Worm (Caenorhabditis elegans) whole organism, young adult: Measurements from ENCODE around the gene K09C4.10.

ENCODE experiments used
- B0336.3 ChIP-seq: fragments of 200-800 bp; sonication (Bioruptor generic); IDR thresholded peaks from 2 replicates; pipeline ENCODE4 v1.3.6; 2022; ENCODE audit warnings: missing genetic modification characterization, missing compliant biosample characterization
- T07F8.4 ChIP-seq: sonication (generic microtip); optimal IDR thresholded peaks from 2 replicates; lab custom pipeline; 2016; ENCODE audit warnings: mild to moderate bottlenecking, missing genetic modification characterization, moderate library complexity, missing compliant biosample characterization
- Y95B8A.8 ChIP-seq: fragments of 200-800 bp; sonication (Bioruptor generic); IDR thresholded peaks from 2 replicates; pipeline ENCODE4 v1.3.6; 2022; ENCODE audit warnings: missing genetic modification reagents, missing genetic modification characterization, missing compliant biosample characterization
- akir-1 ChIP-seq: fragments of 200-800 bp; sonication (Bioruptor generic); optimal IDR thresholded peaks from 2 replicates; lab custom pipeline; 2018; ENCODE audit warnings: mild to moderate bottlenecking, missing genetic modification characterization, moderate library complexity, missing compliant biosample characterization
- atf-7 ChIP-seq: sonication (generic microtip); optimal IDR thresholded peaks from 2 replicates; lab custom pipeline; 2017; ENCODE audit warnings: mild to moderate bottlenecking, missing genetic modification characterization, missing compliant biosample characterization
- ccch-3 ChIP-seq: fragments of 200-800 bp; sonication (Bioruptor generic); optimal IDR thresholded peaks from 2 replicates; lab custom pipeline; 2018; ENCODE audit warnings: mild to moderate bottlenecking, missing genetic modification characterization, missing compliant biosample characterization
- cebp-1 ChIP-seq, 2 experiments: fragments of 200-800 bp in 1 of 2; sonication (Bioruptor generic) in 1 of 2; sonication (generic microtip) in 1 of 2; IDR thresholded peaks in 1 of 2; optimal IDR thresholded peaks in 1 of 2; 2 replicates each; pipeline versions ENCODE4 v1.3.6 to Lab custom; 2017 to 2022; ENCODE audit warnings: missing compliant biosample characterization in 2 of 2, missing genetic modification characterization in 2 of 2, mild to moderate bottlenecking in 1 of 2, missing genetic modification reagents in 1 of 2, moderate library complexity in 1 of 2
- cebp-2 ChIP-seq: fragments of 200-800 bp; sonication (Bioruptor generic); IDR thresholded peaks from 2 replicates; pipeline ENCODE4 v1.3.6; 2022; ENCODE audit warnings: missing genetic modification characterization, missing compliant biosample characterization
- ceh-100 ChIP-seq: fragments of 200-800 bp; sonication (Bioruptor generic); IDR thresholded peaks from 2 replicates; pipeline ENCODE4 v1.3.6; 2022; ENCODE audit warnings: missing genetic modification reagents, missing genetic modification characterization, missing compliant biosample characterization
- ceh-27 ChIP-seq: fragments of 200-800 bp; sonication (Bioruptor generic); optimal IDR thresholded peaks from 2 replicates; lab custom pipeline; 2018; ENCODE audit warnings: mild to moderate bottlenecking, missing genetic modification characterization, moderate library complexity, missing compliant biosample characterization
- ceh-58 ChIP-seq: fragments of 200-800 bp; sonication (Bioruptor generic); IDR thresholded peaks from 2 replicates; pipeline ENCODE4 v1.3.6; 2022; ENCODE audit warnings: missing genetic modification characterization, missing compliant biosample characterization
- die-1 ChIP-seq: sonication (generic microtip); optimal IDR thresholded peaks from 2 replicates; lab custom pipeline; 2016; ENCODE audit warnings: missing genotype, mild to moderate bottlenecking, missing genetic modification characterization, missing compliant biosample characterization
- hmg-20 ChIP-seq: fragments of 200-800 bp; sonication (Bioruptor generic); IDR thresholded peaks from 2 replicates; pipeline ENCODE4 v1.3.6; 2022; ENCODE audit warnings: missing genetic modification reagents, missing genetic modification characterization, missing compliant biosample characterization
- lir-1 ChIP-seq: fragments of 200-800 bp; sonication (Bioruptor generic); conservative IDR thresholded peaks from 2 replicates; pipeline ENCODE4 v1.3.6; 2022; ENCODE audit warnings: missing genetic modification reagents, missing genetic modification characterization, missing compliant biosample characterization
- lsy-27 ChIP-seq: sonication (generic microtip); optimal IDR thresholded peaks from 2 replicates; lab custom pipeline; 2017; ENCODE audit warnings: missing genetic modification characterization, mild to moderate bottlenecking, missing compliant biosample characterization, antibody characterized with exemption, missing genotype, borderline replicate concordance; ENCODE audit not compliant: insufficient read depth
- madf-6 ChIP-seq: fragments of 200-800 bp; sonication (Bioruptor generic); IDR thresholded peaks from 2 replicates; pipeline ENCODE4 v1.3.6; 2022; ENCODE audit warnings: missing genetic modification reagents, missing genetic modification characterization, missing compliant biosample characterization
- madf-8 ChIP-seq: fragments of 200-800 bp; sonication (Bioruptor generic); conservative IDR thresholded peaks from 2 replicates; pipeline ENCODE4 v1.3.6; 2022; ENCODE audit warnings: missing genetic modification reagents, missing genetic modification characterization, missing compliant biosample characterization
- mel-28 ChIP-seq: sonication (generic microtip); optimal IDR thresholded peaks from 2 replicates; lab custom pipeline; 2016; ENCODE audit warnings: borderline replicate concordance, mild to moderate bottlenecking, missing genetic modification characterization, missing compliant biosample characterization
- nfyb-1 ChIP-seq: fragments of 200-800 bp; sonication (Bioruptor generic); IDR thresholded peaks from 2 replicates; pipeline ENCODE4 v1.3.6; 2022; ENCODE audit warnings: missing genetic modification reagents, missing genetic modification characterization, missing compliant biosample characterization
- nhr-120 ChIP-seq: fragments of 200-800 bp; sonication (Bioruptor generic); IDR thresholded peaks from 2 replicates; pipeline ENCODE4 v1.3.6; 2022; ENCODE audit warnings: missing genetic modification characterization, missing compliant biosample characterization
- nhr-179 ChIP-seq: sonication (generic microtip); optimal IDR thresholded peaks from 2 replicates; lab custom pipeline; 2016; ENCODE audit warnings: mild to moderate bottlenecking, missing genetic modification characterization, missing compliant biosample characterization
- nhr-90 ChIP-seq: sonication (generic microtip); optimal IDR thresholded peaks from 2 replicates; lab custom pipeline; 2016; ENCODE audit warnings: missing genotype, mild to moderate bottlenecking, missing genetic modification characterization, missing compliant biosample characterization
- rcor-1 ChIP-seq: fragments of 200-800 bp; sonication (Bioruptor generic); IDR thresholded peaks from 2 replicates; pipeline ENCODE4 v1.3.6; 2022; ENCODE audit warnings: missing genetic modification reagents, missing genetic modification characterization, missing compliant biosample characterization
- sdz-38 ChIP-seq: sonication (generic microtip); optimal IDR thresholded peaks from 2 replicates; lab custom pipeline; 2016; ENCODE audit warnings: missing genotype, missing genetic modification characterization, missing compliant biosample characterization
- snpc-3.4 ChIP-seq: sonication (generic microtip); optimal IDR thresholded peaks from 2 replicates; lab custom pipeline; 2017; ENCODE audit warnings: missing genetic modification characterization, mild to moderate bottlenecking, missing compliant biosample characterization, antibody characterized with exemption, moderate library complexity, missing genotype, missing genetic modification reagents
- sptf-2 ChIP-seq: fragments of 200-800 bp; sonication (Bioruptor generic); optimal IDR thresholded peaks from 2 replicates; lab custom pipeline; 2018; ENCODE audit warnings: mild to moderate bottlenecking, missing genetic modification characterization, missing compliant biosample characterization
- tbp1 ChIP-seq: fragments of 200-800 bp; sonication (Bioruptor generic); optimal IDR thresholded peaks from 2 replicates; lab custom pipeline; 2018; ENCODE audit warnings: mild to moderate bottlenecking, missing genetic modification characterization, missing compliant biosample characterization
- tlf-1 ChIP-seq: fragments of 200-800 bp; sonication (Bioruptor generic); optimal IDR thresholded peaks from 2 replicates; lab custom pipeline; 2018; ENCODE audit warnings: mild to moderate bottlenecking, missing genetic modification characterization, missing compliant biosample characterization
- zfh-2 ChIP-seq: fragments of 200-800 bp; sonication (Bioruptor generic); conservative IDR thresholded peaks from 2 replicates; pipeline ENCODE4 v1.3.6; 2022; ENCODE audit warnings: missing genetic modification reagents, missing genetic modification characterization, missing compliant biosample characterization
- zim-3 ChIP-seq: sonication (generic microtip); optimal IDR thresholded peaks from 2 replicates; lab custom pipeline; 2017; ENCODE audit warnings: mild to moderate bottlenecking, missing genetic modification characterization, moderate library complexity, missing compliant biosample characterization
- ztf-22 ChIP-seq: fragments of 200-800 bp; sonication (Bioruptor generic); optimal IDR thresholded peaks from 2 replicates; lab custom pipeline; 2018; ENCODE audit warnings: mild to moderate bottlenecking, missing genetic modification characterization, moderate library complexity, missing compliant biosample characterization
- ztf-3 ChIP-seq: fragments of 200-800 bp; sonication (Bioruptor generic); optimal IDR thresholded peaks from 2 replicates; lab custom pipeline; 2018; ENCODE audit warnings: mild to moderate bottlenecking, missing genetic modification characterization, missing compliant biosample characterization
- ztf-6 ChIP-seq: fragments of 200-800 bp; sonication (Bioruptor generic); IDR thresholded peaks from 2 replicates; pipeline ENCODE4 v1.3.6; 2022; ENCODE audit warnings: missing genetic modification reagents, missing genetic modification characterization, missing compliant biosample characterization

Gene K09C4.10

ce11 chrX:3272580-3272979, 7.5 kb downstream of the K09C4.10 start, which contains the start of gene K09C4.7:
Gene K09C4.7, plus strand, starts transcription at chrX:3272880.
- no peak for TF ChIP-seq nhr-179 (tag; lab: Kevin White, UChicago)
- TF ChIP-seq akir-1 (GFP tag; lab: Kevin White, UChicago): no peak
- no peak for TF ChIP-seq nhr-120 (GFP tag; lab: Robert Waterston, UW)
- TF ChIP-seq ztf-6 (GFP tag; lab: Robert Waterston, UW): no peak
- no peak for TF ChIP-seq hmg-20 (GFP tag; lab: Robert Waterston, UW)
- no peak for TF ChIP-seq rcor-1 (GFP tag; lab: Robert Waterston, UW)
- no peak for TF ChIP-seq lir-1 (GFP tag; lab: Robert Waterston, UW)

DNA sequence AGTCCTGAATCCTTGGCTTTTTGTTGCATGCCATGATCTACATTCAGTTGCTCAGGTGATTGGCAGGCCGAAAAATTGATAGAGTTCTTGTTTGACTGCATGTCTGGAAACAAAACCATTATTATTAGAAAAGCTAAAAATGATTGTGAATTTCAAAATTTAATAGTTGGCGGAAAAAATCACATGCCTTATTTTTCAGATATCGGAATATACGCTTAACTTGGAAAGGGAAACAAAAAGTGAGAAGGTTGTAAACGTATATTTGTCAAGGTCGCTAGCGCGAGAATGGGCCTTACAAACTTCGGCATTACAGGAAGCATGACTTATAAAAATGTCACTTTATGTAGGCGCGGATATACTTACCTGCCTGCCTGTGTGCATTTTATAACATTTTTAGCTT, 8.4 kb downstream of the K09C4.10 start, which contains the start of gene K09C4.9:
Gene K09C4.9 (minus strand): TSS at position 101 of the 400 bp plus-strand sequence.
- no peak for TF ChIP-seq sptf-2 (GFP tag; lab: Kevin White, UChicago)
- no peak for TF ChIP-seq lsy-27
- TF ChIP-seq madf-8: no peak
- TF ChIP-seq ztf-22 (GFP tag; lab: Kevin White, UChicago): no peak
- no peak for TF ChIP-seq atf-7 (tag; lab: Kevin White, UChicago)
- TF ChIP-seq ceh-58: no peak
- no peak for TF ChIP-seq cebp-1 (GFP tag; IDR thresholded peaks at IDR 0.05; lab: Robert Waterston, UW)
- no peak for TF ChIP-seq cebp-1 (tag; optimal IDR thresholded peaks at IDR 0.05; lab: Kevin White, UChicago)
- TF ChIP-seq cebp-2 (GFP tag; lab: Robert Waterston, UW): no peak
- no peak for TF ChIP-seq ztf-3 (GFP tag; lab: Kevin White, UChicago)
- TF ChIP-seq madf-6 (GFP tag; lab: Robert Waterston, UW): no peak
- TF ChIP-seq nhr-90 (tag; lab: Kevin White, UChicago): no peak
- TF ChIP-seq nhr-120 (GFP tag; lab: Robert Waterston, UW): no peak

- TF ChIP-seq tbp1 (no peak), Y95B8A.8 (GFP tag; lab: Robert Waterston, UW) (no peak), zim-3 (no peak), zfh-2 (no peak), snpc-3.4 (tag; lab: Kevin White, UChicago) (no peak), ceh-27 (GFP tag; lab: Kevin White, UChicago) (peak; percentile 29), mel-28 (no peak)
These were observed 9.2 kb downstream of the K09C4.10 start, which contains the start of gene sul-1 for ce11 chrX:3270806-3271205. Gene sul-1, minus strand, starts transcription at chrX:3270906.

DNA sequence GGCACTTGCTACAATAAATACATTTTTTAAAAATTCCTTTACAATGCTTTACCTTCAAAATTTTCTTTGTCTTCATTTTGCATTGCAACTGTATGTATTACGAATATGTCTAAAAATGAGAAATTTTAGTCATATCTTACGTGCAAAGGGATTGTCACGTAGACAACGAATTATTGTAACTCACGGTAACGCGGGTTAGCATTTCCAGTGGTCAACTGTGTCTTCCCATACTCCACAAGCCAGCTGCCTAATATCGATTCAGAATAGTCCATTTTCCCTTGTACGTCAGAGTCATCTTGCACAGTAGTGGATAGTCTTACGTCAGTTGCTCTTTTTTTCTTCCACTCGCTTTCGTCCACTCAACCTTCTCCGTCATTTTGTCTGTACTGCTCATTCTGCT, 17.4 kb downstream of the K09C4.10 start, which contains the start of gene fbxb-71:
Gene fbxb-71 (plus strand): TSS at position 301 of the 400 bp plus-strand sequence.
- TF ChIP-seq sdz-38 (tag; lab: Kevin White, UChicago): no peak
- no peak for TF ChIP-seq rcor-1 (GFP tag; lab: Robert Waterston, UW)
- no peak for TF ChIP-seq B0336.3 (GFP tag; lab: Robert Waterston, UW)
- TF ChIP-seq ceh-100 (GFP tag; lab: Robert Waterston, UW): no peak
- no peak for TF ChIP-seq nhr-179 (tag; lab: Kevin White, UChicago)
- no peak for TF ChIP-seq nfyb-1 (GFP tag; lab: Robert Waterston, UW)
- TF ChIP-seq T07F8.4 (tag; lab: Kevin White, UChicago): no peak
- no peak for TF ChIP-seq lsy-27
- TF ChIP-seq tlf-1: no peak
- TF ChIP-seq ztf-22 (GFP tag; lab: Kevin White, UChicago): no peak
- TF ChIP-seq cebp-1 (GFP tag; IDR thresholded peaks at IDR 0.05; lab: Robert Waterston, UW): no peak
- TF ChIP-seq cebp-1 (tag; optimal IDR thresholded peaks at IDR 0.05; lab: Kevin White, UChicago): no peak
- TF ChIP-seq ccch-3 (GFP tag; lab: Kevin White, UChicago): no peak
- no peak for TF ChIP-seq die-1 (tag; lab: Kevin White, UChicago)
